Worm (Caenorhabditis elegans): ENCODE data around the gene F22B8.7.

Gene F22B8.7

ce11 chrV:16115381-16115780, 21.0 kb downstream of the F22B8.7 start, which contains the start of gene str-25:
Gene str-25, plus strand, starts transcription at chrV:16115681.
- TF ChIP-seq aly-1 (tag; optimal IDR thresholded peaks at IDR 0.05) (no peak), ets-7 (tag; optimal IDR thresholded peaks at IDR 0.05) (no peak), sea-1 (GFP tag; conservative IDR thresholded peaks at IDR 0.05) (no peak), ceh-13 (GFP tag; optimal IDR thresholded peaks at IDR 0.05) (no peak), tra-4 (tag; optimal IDR thresholded peaks at IDR 0.05) (no peak), tbx-11 (GFP tag; IDR thresholded peaks at IDR 0.05) (no peak), ama-1 (optimal IDR thresholded peaks at IDR 0.05) (no peak), tbx-37 (GFP tag; conservative IDR thresholded peaks at IDR 0.05) (no peak), B0310.2 (tag; optimal IDR thresholded peaks at IDR 0.05) (no peak), hmbx-1 (tag; optimal IDR thresholded peaks at IDR 0.05) (no peak), ceh-36 (tag; optimal IDR thresholded peaks at IDR 0.05) (no peak), hnd-1 (tag; optimal IDR thresholded peaks at IDR 0.05) (no peak), hmg-4 (GFP tag; optimal IDR thresholded peaks at IDR 0.05) (no peak), F13C5.2 (tag; optimal IDR thresholded peaks at IDR 0.05) (no peak), scrt-1 (GFP tag; IDR thresholded peaks at IDR 0.05) (no peak), pes-1 (GFP tag; IDR thresholded peaks at IDR 0.05) (no peak), flt-1 (GFP tag; IDR thresholded peaks at IDR 0.05) (no peak)

- TF ChIP-seq hnd-1 (tag; optimal IDR thresholded peaks at IDR 0.05): no peak
- no peak for TF ChIP-seq sea-1 (GFP tag; conservative IDR thresholded peaks at IDR 0.05)
- TF ChIP-seq scrt-1 (GFP tag; IDR thresholded peaks at IDR 0.05): no peak
- TF ChIP-seq aly-1 (tag; optimal IDR thresholded peaks at IDR 0.05): no peak
- TF ChIP-seq hmbx-1 (tag; optimal IDR thresholded peaks at IDR 0.05): no peak
- no peak for TF ChIP-seq F13C5.2 (tag; optimal IDR thresholded peaks at IDR 0.05)
- no peak for TF ChIP-seq pes-1 (GFP tag; IDR thresholded peaks at IDR 0.05)
- no peak for TF ChIP-seq ceh-36 (tag; optimal IDR thresholded peaks at IDR 0.05)
- TF ChIP-seq B0310.2 (tag; optimal IDR thresholded peaks at IDR 0.05): no peak
- no peak for TF ChIP-seq hmg-4 (GFP tag; optimal IDR thresholded peaks at IDR 0.05)
- TF ChIP-seq ets-7 (tag; optimal IDR thresholded peaks at IDR 0.05): no peak
- TF ChIP-seq flt-1 (GFP tag; IDR thresholded peaks at IDR 0.05): no peak
- no peak for TF ChIP-seq tbx-11 (GFP tag; IDR thresholded peaks at IDR 0.05)
- TF ChIP-seq ama-1 (optimal IDR thresholded peaks at IDR 0.05): no peak
- no peak for TF ChIP-seq tra-4 (tag; optimal IDR thresholded peaks at IDR 0.05)
- no peak for TF ChIP-seq ceh-13 (GFP tag; optimal IDR thresholded peaks at IDR 0.05)
- no peak for TF ChIP-seq tbx-37 (GFP tag; conservative IDR thresholded peaks at IDR 0.05)
Measured at ce11 chrV:16118601-16119000, 24.2 kb downstream of the F22B8.7 start, which contains the start of gene str-103. Gene str-103, minus strand, starts transcription at chrV:16118701.

- TF ChIP-seq sea-1 (GFP tag; conservative IDR thresholded peaks at IDR 0.05): no peak
- no peak for TF ChIP-seq ama-1 (optimal IDR thresholded peaks at IDR 0.05)
- no peak for TF ChIP-seq flt-1 (GFP tag; IDR thresholded peaks at IDR 0.05)
- no peak for TF ChIP-seq hmg-4 (GFP tag; optimal IDR thresholded peaks at IDR 0.05)
- no peak for TF ChIP-seq ceh-36 (tag; optimal IDR thresholded peaks at IDR 0.05)
- TF ChIP-seq F13C5.2 (tag; optimal IDR thresholded peaks at IDR 0.05): no peak
- no peak for TF ChIP-seq scrt-1 (GFP tag; IDR thresholded peaks at IDR 0.05)
- TF ChIP-seq ets-7 (tag; optimal IDR thresholded peaks at IDR 0.05): no peak
- no peak for TF ChIP-seq tbx-11 (GFP tag; IDR thresholded peaks at IDR 0.05)
- no peak for TF ChIP-seq aly-1 (tag; optimal IDR thresholded peaks at IDR 0.05)
- no peak for TF ChIP-seq tra-4 (tag; optimal IDR thresholded peaks at IDR 0.05)
- TF ChIP-seq pes-1 (GFP tag; IDR thresholded peaks at IDR 0.05): no peak
- no peak for TF ChIP-seq tbx-37 (GFP tag; conservative IDR thresholded peaks at IDR 0.05)
- no peak for TF ChIP-seq hnd-1 (tag; optimal IDR thresholded peaks at IDR 0.05)
- no peak for TF ChIP-seq ceh-13 (GFP tag; optimal IDR thresholded peaks at IDR 0.05)
- TF ChIP-seq B0310.2 (tag; optimal IDR thresholded peaks at IDR 0.05): no peak
- TF ChIP-seq hmbx-1 (tag; optimal IDR thresholded peaks at IDR 0.05): no peak
Measured at ce11 chrV:16120499-16120898, 26.1 kb downstream of the F22B8.7 start.

- no peak for TF ChIP-seq hmg-4 (GFP tag; optimal IDR thresholded peaks at IDR 0.05)
- TF ChIP-seq scrt-1 (GFP tag; IDR thresholded peaks at IDR 0.05): no peak
- no peak for TF ChIP-seq pes-1 (GFP tag; IDR thresholded peaks at IDR 0.05)
- no peak for TF ChIP-seq sea-1 (GFP tag; conservative IDR thresholded peaks at IDR 0.05)
- no peak for TF ChIP-seq tbx-37 (GFP tag; conservative IDR thresholded peaks at IDR 0.05)
- no peak for TF ChIP-seq tbx-11 (GFP tag; IDR thresholded peaks at IDR 0.05)
- no peak for TF ChIP-seq ceh-36 (tag; optimal IDR thresholded peaks at IDR 0.05)
- TF ChIP-seq ama-1 (optimal IDR thresholded peaks at IDR 0.05): no peak
- no peak for TF ChIP-seq B0310.2 (tag; optimal IDR thresholded peaks at IDR 0.05)
- TF ChIP-seq F13C5.2 (tag; optimal IDR thresholded peaks at IDR 0.05): no peak
- TF ChIP-seq hnd-1 (tag; optimal IDR thresholded peaks at IDR 0.05): no peak
- TF ChIP-seq flt-1 (GFP tag; IDR thresholded peaks at IDR 0.05): no peak
- no peak for TF ChIP-seq tra-4 (tag; optimal IDR thresholded peaks at IDR 0.05)
- TF ChIP-seq ceh-13 (GFP tag; optimal IDR thresholded peaks at IDR 0.05): no peak
- no peak for TF ChIP-seq ets-7 (tag; optimal IDR thresholded peaks at IDR 0.05)
- no peak for TF ChIP-seq aly-1 (tag; optimal IDR thresholded peaks at IDR 0.05)
- TF ChIP-seq hmbx-1 (tag; optimal IDR thresholded peaks at IDR 0.05): no peak
Measured at ce11 chrV:16120922-16121321, 26.5 kb downstream of the F22B8.7 start, which contains the start of gene skr-3. Gene skr-3, plus strand, starts transcription at chrV:16121084.

ce11 chrV:16121451-16121850, 27.1 kb downstream of the F22B8.7 start:
- TF ChIP-seq hmbx-1 (tag; optimal IDR thresholded peaks at IDR 0.05) (no peak), pes-1 (GFP tag; IDR thresholded peaks at IDR 0.05) (no peak), hmg-4 (GFP tag; optimal IDR thresholded peaks at IDR 0.05) (no peak)

- TF ChIP-seq flt-1 (GFP tag; IDR thresholded peaks at IDR 0.05): no peak
- TF ChIP-seq sea-1 (GFP tag; conservative IDR thresholded peaks at IDR 0.05): no peak
- no peak for TF ChIP-seq ets-7 (tag; optimal IDR thresholded peaks at IDR 0.05)
- TF ChIP-seq pes-1 (GFP tag; IDR thresholded peaks at IDR 0.05): no peak
- no peak for TF ChIP-seq hmbx-1 (tag; optimal IDR thresholded peaks at IDR 0.05)
- no peak for TF ChIP-seq tbx-37 (GFP tag; conservative IDR thresholded peaks at IDR 0.05)
- TF ChIP-seq hmg-4 (GFP tag; optimal IDR thresholded peaks at IDR 0.05): no peak
- no peak for TF ChIP-seq ceh-13 (GFP tag; optimal IDR thresholded peaks at IDR 0.05)
- TF ChIP-seq hnd-1 (tag; optimal IDR thresholded peaks at IDR 0.05): no peak
- no peak for TF ChIP-seq scrt-1 (GFP tag; IDR thresholded peaks at IDR 0.05)
- TF ChIP-seq tbx-11 (GFP tag; IDR thresholded peaks at IDR 0.05): no peak
- TF ChIP-seq ceh-36 (tag; optimal IDR thresholded peaks at IDR 0.05): no peak
Measured at ce11 chrV:16124739-16125138, 30.4 kb downstream of the F22B8.7 start, which contains the start of gene nhr-111. Gene nhr-111, minus strand, starts transcription at chrV:16124839.

- no peak for TF ChIP-seq hmg-4 (GFP tag; optimal IDR thresholded peaks at IDR 0.05)
- no peak for TF ChIP-seq tbx-37 (GFP tag; conservative IDR thresholded peaks at IDR 0.05)
- no peak for TF ChIP-seq pes-1 (GFP tag; IDR thresholded peaks at IDR 0.05)
- TF ChIP-seq hmbx-1 (tag; optimal IDR thresholded peaks at IDR 0.05): no peak
- TF ChIP-seq B0310.2 (tag; optimal IDR thresholded peaks at IDR 0.05): no peak
- no peak for TF ChIP-seq aly-1 (tag; optimal IDR thresholded peaks at IDR 0.05)
- TF ChIP-seq F13C5.2 (tag; optimal IDR thresholded peaks at IDR 0.05): no peak
- no peak for TF ChIP-seq hnd-1 (tag; optimal IDR thresholded peaks at IDR 0.05)
- TF ChIP-seq ceh-36 (tag; optimal IDR thresholded peaks at IDR 0.05): no peak
- TF ChIP-seq tra-4 (tag; optimal IDR thresholded peaks at IDR 0.05): no peak
- no peak for TF ChIP-seq ets-7 (tag; optimal IDR thresholded peaks at IDR 0.05)
- TF ChIP-seq sea-1 (GFP tag; conservative IDR thresholded peaks at IDR 0.05): no peak
- TF ChIP-seq ama-1 (optimal IDR thresholded peaks at IDR 0.05): no peak
- TF ChIP-seq flt-1 (GFP tag; IDR thresholded peaks at IDR 0.05): no peak
Measured at ce11 chrV:16127401-16127800, 33.0 kb downstream of the F22B8.7 start, which contains the start of gene fbxa-143. Gene fbxa-143, minus strand, starts transcription at chrV:16127501.

Data from whole organism, early embryonic.